Fruit fly (Drosophila melanogaster) whole organism, wandering third instar larva: ENCODE data around the gene CG7031.

Experiments used
- Abd-B ChIP-seq: fragments of >200 bp; optimal IDR thresholded peaks from 2 replicates; lab custom pipeline; 2017; ENCODE audit warnings: missing biosample characterization, missing genetic modification characterization
- CG9705 ChIP-seq: fragments of 200-800 bp; sonication (Bioruptor generic); optimal IDR thresholded peaks from 2 replicates; lab custom pipeline; 2018; ENCODE audit warnings: missing biosample characterization, mild to moderate bottlenecking, missing genetic modification characterization
- Dfd ChIP-seq: fragments of >200 bp; optimal IDR thresholded peaks from 2 replicates; lab custom pipeline; 2017; ENCODE audit warnings: missing biosample characterization, missing genetic modification characterization
- HLH106 ChIP-seq: fragments of 200-800 bp; optimal IDR thresholded peaks from 3 replicates; lab custom pipeline; 2019; ENCODE audit warnings: missing biosample characterization, mild to moderate bottlenecking, missing genetic modification characterization, moderate library complexity
- Hnf4 ChIP-seq: fragments of 200-800 bp; sonication (Bioruptor generic); optimal IDR thresholded peaks from 2 replicates; lab custom pipeline; 2016; ENCODE audit warnings: missing biosample characterization, mild to moderate bottlenecking, missing genetic modification characterization
- Hr78 ChIP-seq: fragments of >200 bp; optimal IDR thresholded peaks from 2 replicates; lab custom pipeline; 2017; ENCODE audit warnings: missing biosample characterization, missing genetic modification characterization
- Mio ChIP-seq: sonication (Bioruptor generic); optimal IDR thresholded peaks from 2 replicates; lab custom pipeline; 2016; ENCODE audit warnings: missing biosample characterization, missing genetic modification characterization
- Myc ChIP-seq: fragments of >200 bp; optimal IDR thresholded peaks from 2 replicates; lab custom pipeline; 2017
- OdsH ChIP-seq: fragments of 200-800 bp; sonication (Bioruptor generic); optimal IDR thresholded peaks from 2 replicates; lab custom pipeline; 2016; ENCODE audit warnings: missing biosample characterization, mild to moderate bottlenecking, missing genetic modification characterization
- Rel ChIP-seq, 2 experiments: fragments of 200-800 bp; sonication (Bioruptor generic) in 1 of 2; optimal IDR thresholded peaks; 2 replicates in 1 of 2; 3 replicates in 1 of 2; lab custom pipeline; 2016 to 2019; ENCODE audit warnings: mild to moderate bottlenecking in 2 of 2, missing biosample characterization in 2 of 2, missing genetic modification characterization in 2 of 2, moderate library complexity in 1 of 2
- Sp1 ChIP-seq: fragments of 200-800 bp; sonication (Bioruptor generic); optimal IDR thresholded peaks from 3 replicates; lab custom pipeline; 2019; ENCODE audit warnings: missing biosample characterization, mild to moderate bottlenecking, missing genetic modification characterization, moderate library complexity
- Vsx2 ChIP-seq: fragments of 200-300, 225-300 bp; sonication (Bioruptor generic); optimal IDR thresholded peaks from 2 replicates; lab custom pipeline; 2018; ENCODE audit warnings: missing biosample characterization, missing genetic modification characterization; ENCODE audit not compliant: partially characterized antibody
- dl ChIP-seq, 2 experiments: fragments of 175-275, 200-275 bp in 1 of 2; fragments of 200-275 bp in 1 of 2; sonication (Bioruptor generic); optimal IDR thresholded peaks; lab custom pipeline; 2018; ENCODE audit warnings: mild to moderate bottlenecking in 2 of 2, missing biosample characterization in 2 of 2, missing genetic modification characterization in 2 of 2, moderate library complexity in 2 of 2; ENCODE audit not compliant: partially characterized antibody in 2 of 2, insufficient read depth in 1 of 2
- dmrt93B ChIP-seq: fragments of 200-800 bp; sonication (Bioruptor generic); optimal IDR thresholded peaks from 2 replicates; lab custom pipeline; 2018; ENCODE audit warnings: missing biosample characterization, mild to moderate bottlenecking, missing genetic modification characterization
- dsf ChIP-seq: sonication (Bioruptor generic); optimal IDR thresholded peaks from 2 replicates; lab custom pipeline; 2016; ENCODE audit warnings: missing biosample characterization, missing genetic modification characterization, borderline replicate concordance
- ey ChIP-seq: fragments of 200-800 bp; sonication (Bioruptor generic); optimal IDR thresholded peaks from 2 replicates; lab custom pipeline; 2016; ENCODE audit warnings: missing biosample characterization, missing genetic modification characterization
- jim ChIP-seq: fragments of 175-275, 200-325 bp; sonication (Bioruptor generic); optimal IDR thresholded peaks from 2 replicates; lab custom pipeline; 2016; ENCODE audit warnings: missing biosample characterization, mild to moderate bottlenecking, missing genetic modification characterization
- lola ChIP-seq: fragments of >200 bp; optimal IDR thresholded peaks from 2 replicates; lab custom pipeline; 2017; ENCODE audit warnings: missing biosample characterization, missing genetic modification characterization
- psq ChIP-seq: fragments of 200-800 bp; sonication (Bioruptor generic); optimal IDR thresholded peaks from 3 replicates; lab custom pipeline; 2017; ENCODE audit warnings: missing biosample characterization, mild to moderate bottlenecking, missing genetic modification characterization, moderate library complexity
- rgr ChIP-seq: fragments of 200-800 bp; sonication (Bioruptor generic); optimal IDR thresholded peaks from 3 replicates; lab custom pipeline; 2016; ENCODE audit warnings: missing biosample characterization, mild to moderate bottlenecking, missing genetic modification characterization
- sage ChIP-seq: fragments of 200-800 bp; sonication (Bioruptor generic); optimal IDR thresholded peaks from 2 replicates; lab custom pipeline; 2016; ENCODE audit warnings: missing biosample characterization, mild to moderate bottlenecking, missing genetic modification characterization
- sv ChIP-seq: fragments of 200-800 bp; sonication (Bioruptor generic); optimal IDR thresholded peaks from 3 replicates; lab custom pipeline; 2016; ENCODE audit warnings: missing biosample characterization, missing genetic modification characterization
- tai ChIP-seq: sonication (Bioruptor generic); optimal IDR thresholded peaks from 2 replicates; lab custom pipeline; 2016; ENCODE audit warnings: missing biosample characterization, missing genetic modification characterization
- woc ChIP-seq: sonication (Bioruptor generic); optimal IDR thresholded peaks from 2 replicates; lab custom pipeline; 2016; ENCODE audit warnings: missing biosample characterization, mild to moderate bottlenecking, missing genetic modification characterization

Gene CG7031

DNA sequence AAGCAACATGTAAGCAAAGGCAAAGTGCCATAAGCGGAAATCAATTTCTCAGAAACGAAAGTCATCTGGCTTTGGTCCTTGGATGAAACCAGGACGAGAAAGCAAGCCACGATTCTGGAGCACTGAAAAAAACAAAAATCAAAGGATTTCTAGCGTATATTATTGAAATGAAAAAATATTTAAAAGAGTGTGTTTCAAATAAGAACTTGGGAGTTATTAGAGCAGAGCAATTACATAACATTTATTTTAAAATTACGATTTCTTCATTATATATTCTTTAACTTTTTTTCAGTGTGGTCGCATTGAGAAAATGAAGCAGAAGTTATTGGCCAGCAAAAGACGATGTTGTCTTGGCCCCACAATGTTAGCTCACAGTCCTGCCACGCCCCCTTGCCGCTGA is 18.6 kb downstream of the CG7031 start:
- TF ChIP-seq Hnf4 (GFP tag; lab: Kevin White, UChicago) (no peak), HLH106 (tag; lab: Kevin White, UChicago) (no peak), dmrt93B (GFP tag; lab: Kevin White, UChicago) (no peak), Hr78 (no peak), Abd-B (GFP tag; lab: Kevin White, UChicago) (no peak), Sp1 (no peak), Myc (lab: Kevin White, UChicago) (no peak), jim (GFP tag; lab: Kevin White, UChicago) (no peak), rgr (GFP tag; lab: Kevin White, UChicago) (no peak), Rel (GFP tag; optimal IDR thresholded peaks at IDR 0.05; lab: Kevin White, UChicago) (no peak), Rel (tag; optimal IDR thresholded peaks at IDR 0.05; lab: Kevin White, UChicago) (no peak), woc (GFP tag; lab: Kevin White, UChicago) (no peak), sage (GFP tag; lab: Kevin White, UChicago) (no peak)

DNA sequence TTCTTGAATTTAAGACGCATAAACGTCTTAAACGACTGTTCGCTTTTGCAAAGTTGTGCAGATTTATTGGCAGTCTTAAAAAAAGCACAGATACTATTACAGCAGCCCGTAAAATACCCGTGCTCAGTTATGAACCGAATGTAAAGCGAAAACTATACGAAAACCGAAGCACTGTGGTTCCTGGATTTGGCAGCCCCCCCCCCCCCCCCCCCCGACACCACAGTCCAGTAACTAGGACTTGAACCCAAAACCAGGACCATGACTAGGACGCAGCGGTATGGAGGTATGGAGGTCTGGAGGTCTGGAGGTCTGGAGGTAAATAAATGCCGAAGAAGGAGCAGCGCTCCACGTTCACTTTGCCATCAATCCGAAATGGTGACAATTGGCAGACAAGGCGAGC is 29.3 kb downstream of the CG7031 start:
- TF ChIP-seq Dfd (GFP tag; lab: Kevin White, UChicago) (peak; percentile 78), Vsx2 (GFP tag; lab: Kevin White, UChicago) (no peak), sv (GFP tag; lab: Kevin White, UChicago) (no peak), Mio (no peak)

- TF ChIP-seq ey: no peak
- no peak for TF ChIP-seq psq (GFP tag; lab: Kevin White, UChicago)
- TF ChIP-seq dl (GFP tag; optimal IDR thresholded peaks at IDR 0.05; lab: Kevin White, UChicago; ENCODE audit: insufficient read depth in 1 of 2, partially characterized antibody in 2 of 2): no peak
- TF ChIP-seq CG9705: no peak
- TF ChIP-seq dsf (GFP tag; lab: Kevin White, UChicago): no peak
- TF ChIP-seq OdsH (GFP tag; lab: Kevin White, UChicago): no peak
- TF ChIP-seq dmrt93B (GFP tag; lab: Kevin White, UChicago): no peak
- no peak for TF ChIP-seq woc (GFP tag; lab: Kevin White, UChicago)
- TF ChIP-seq lola (GFP tag; lab: Kevin White, UChicago): no peak
- TF ChIP-seq tai (GFP tag; lab: Kevin White, UChicago): no peak
- no peak for TF ChIP-seq Hr78
- TF ChIP-seq Vsx2 (GFP tag; lab: Kevin White, UChicago): no peak
These were observed 35.2 kb downstream of the CG7031 start for dm6 chr3R:22839257-22839656.

- no peak for TF ChIP-seq CG9705
These were observed 42.1 kb downstream of the CG7031 start, which contains the start of gene CG4704 for dm6 chr3R:22846202-22846601. TSS of gene CG4704 (minus strand) at chr3R:22846302.
